Fruit fly (Drosophila melanogaster) whole organism, embryonic: ENCODE data around the gene Alg12.
A peak's percentile ranks its signal among the peaks of the same experiment; 100 is the strongest.

Experiments used
- Ada2b ChIP-seq: fragments of 200-800 bp; sonication (Bioruptor generic); IDR thresholded peaks from 2 replicates; pipeline ENCODE4 v1.3.6; 2022; ENCODE audit warnings: missing biosample characterization, missing genetic modification characterization
- Blimp-1 ChIP-seq: fragments of 200-800 bp; sonication (Bioruptor generic); optimal IDR thresholded peaks from 3 replicates; lab custom pipeline; 2018; ENCODE audit warnings: missing biosample characterization, missing genetic modification characterization, mild to moderate bottlenecking, moderate library complexity, missing genetic modification reagents
- CG11398 ChIP-seq: fragments of 200-800 bp; sonication (Bioruptor generic); optimal IDR thresholded peaks from 2 replicates; lab custom pipeline; 2016; ENCODE audit warnings: missing biosample characterization, missing genetic modification characterization
- CG12104 ChIP-seq: fragments of 200-800 bp; sonication (Bioruptor generic); optimal IDR thresholded peaks from 3 replicates; lab custom pipeline; 2016; ENCODE audit warnings: missing biosample characterization, missing genetic modification characterization
- CG12942 ChIP-seq: fragments of 200-800 bp; sonication (Bioruptor generic); optimal IDR thresholded peaks from 3 replicates; lab custom pipeline; 2016; ENCODE audit warnings: missing biosample characterization, missing genetic modification characterization
- CG13123 ChIP-seq: fragments of 200-800 bp; sonication (Bioruptor generic); optimal IDR thresholded peaks from 2 replicates; lab custom pipeline; 2016; ENCODE audit warnings: missing biosample characterization, missing genetic modification characterization
- CG13624 ChIP-seq: fragments of 200-800 bp; sonication (Bioruptor generic); optimal IDR thresholded peaks from 2 replicates; lab custom pipeline; 2016; ENCODE audit warnings: missing biosample characterization, missing genetic modification characterization
- CG13894 ChIP-seq: fragments of 200-800 bp; sonication (Bioruptor generic); optimal IDR thresholded peaks from 3 replicates; lab custom pipeline; 2018; ENCODE audit warnings: missing biosample characterization, mild to moderate bottlenecking, missing genetic modification characterization, moderate library complexity
- CG14014 ChIP-seq: fragments of 200-800 bp; sonication (Bioruptor generic); IDR thresholded peaks from 2 replicates; pipeline ENCODE4 v1.3.6; 2022; ENCODE audit warnings: missing biosample characterization, missing genetic modification characterization
- CG14710 ChIP-seq: fragments of 200-800 bp; sonication (Bioruptor generic); optimal IDR thresholded peaks from 3 replicates; lab custom pipeline; 2019; ENCODE audit warnings: missing biosample characterization, mild to moderate bottlenecking, missing genetic modification characterization, moderate library complexity
- CG16863 ChIP-seq: fragments of 200-800 bp; sonication (Bioruptor generic); optimal IDR thresholded peaks from 3 replicates; lab custom pipeline; 2016; ENCODE audit warnings: missing biosample characterization, missing genetic modification characterization
- CG2202 ChIP-seq: fragments of 200-800 bp; sonication (Bioruptor generic); optimal IDR thresholded peaks from 2 replicates; lab custom pipeline; 2018; ENCODE audit warnings: missing biosample characterization, mild to moderate bottlenecking, missing genetic modification characterization
- CG31224 ChIP-seq: fragments of 200-800 bp; sonication (Bioruptor generic); IDR thresholded peaks from 2 replicates; pipeline ENCODE4 v1.3.6; 2022; ENCODE audit warnings: missing biosample characterization, missing genetic modification characterization
- CG3847 ChIP-seq: fragments of 200-800 bp; sonication (Bioruptor generic); IDR thresholded peaks from 2 replicates; pipeline ENCODE4 v1.3.6; 2022; ENCODE audit warnings: missing biosample characterization, missing genetic modification characterization
- CG4328 ChIP-seq: fragments of 200-800 bp; sonication (Bioruptor generic); optimal IDR thresholded peaks from 3 replicates; lab custom pipeline; 2017; ENCODE audit warnings: missing biosample characterization, missing genetic modification reagents, missing genetic modification characterization
- CG4854 ChIP-seq: fragments of 200-800 bp; sonication (Bioruptor generic); optimal IDR thresholded peaks from 2 replicates; lab custom pipeline; 2016; ENCODE audit warnings: missing biosample characterization, missing genetic modification characterization, inconsistent platforms
- CG6683 ChIP-seq: fragments of 200-800 bp; sonication (Bioruptor generic); optimal IDR thresholded peaks from 2 replicates; lab custom pipeline; 2017; ENCODE audit warnings: missing biosample characterization, mild to moderate bottlenecking, missing genetic modification characterization, missing genetic modification reagents
- CG7271 ChIP-seq: fragments of 200-800 bp; sonication (Bioruptor generic); optimal IDR thresholded peaks from 2 replicates; lab custom pipeline; 2018; ENCODE audit warnings: missing biosample characterization, mild to moderate bottlenecking, missing genetic modification characterization, moderate library complexity
- CG7372 ChIP-seq: fragments of 200-800 bp; sonication (Bioruptor generic); IDR thresholded peaks from 2 replicates; pipeline ENCODE4 v1.3.6; 2022; ENCODE audit warnings: missing biosample characterization, missing genetic modification characterization
- CG7987 ChIP-seq: fragments of 200-800 bp; sonication (Bioruptor generic); optimal IDR thresholded peaks from 2 replicates; lab custom pipeline; 2018; ENCODE audit warnings: missing biosample characterization, mild to moderate bottlenecking, missing genetic modification characterization, moderate library complexity
- CG8765 ChIP-seq: fragments of 200-800 bp; sonication (Bioruptor generic); IDR thresholded peaks from 2 replicates; pipeline ENCODE4 v1.3.6; 2022; ENCODE audit warnings: missing biosample characterization, missing genetic modification characterization
- CG9215 ChIP-seq: fragments of 200-800 bp; sonication (Bioruptor generic); IDR thresholded peaks from 2 replicates; pipeline ENCODE4 v1.3.6; 2022; ENCODE audit warnings: missing biosample characterization, missing genetic modification characterization
- CG9876 ChIP-seq: fragments of 200-800 bp; sonication (Bioruptor generic); optimal IDR thresholded peaks from 2 replicates; lab custom pipeline; 2016; ENCODE audit warnings: missing biosample characterization, missing genetic modification characterization
- CoRest ChIP-seq: fragments of 200-800 bp; sonication (Bioruptor generic); optimal IDR thresholded peaks from 3 replicates; lab custom pipeline; 2018; ENCODE audit warnings: missing biosample characterization, mild to moderate bottlenecking, missing genetic modification characterization, moderate library complexity
- Doc2 ChIP-seq: fragments of 200-800 bp; sonication (Bioruptor generic); IDR thresholded peaks from 2 replicates; pipeline ENCODE4 v1.3.6; 2022; ENCODE audit warnings: missing biosample characterization, missing genetic modification characterization
- Drgx ChIP-seq: fragments of 200-800 bp; sonication (Bioruptor generic); IDR thresholded peaks from 2 replicates; pipeline ENCODE4 v1.3.6; 2022; ENCODE audit warnings: missing biosample characterization, missing genetic modification characterization
- Ets65A ChIP-seq: fragments of 200-800 bp; sonication (Bioruptor generic); peaks from one replicate; lab custom pipeline; 2016; ENCODE audit warnings: missing biosample characterization, missing genetic modification characterization
- HHEX ChIP-seq: fragments of 200-800 bp; sonication (Bioruptor generic); optimal IDR thresholded peaks from 3 replicates; lab custom pipeline; 2017; ENCODE audit warnings: missing biosample characterization, mild to moderate bottlenecking, missing genetic modification characterization, missing genetic modification reagents
- HLH54F ChIP-seq: fragments of 200-800 bp; sonication (Bioruptor generic); optimal IDR thresholded peaks from 3 replicates; lab custom pipeline; 2016; ENCODE audit warnings: missing biosample characterization, missing genetic modification characterization
- MESR4 ChIP-seq: fragments of 200-800 bp; sonication (Bioruptor generic); optimal IDR thresholded peaks from 2 replicates; lab custom pipeline; 2018; ENCODE audit warnings: missing biosample characterization, mild to moderate bottlenecking, missing genetic modification characterization, moderate library complexity
- Nf-YB ChIP-seq: fragments of 200-800 bp; sonication (Bioruptor generic); optimal IDR thresholded peaks from 3 replicates; lab custom pipeline; 2019; ENCODE audit warnings: missing biosample characterization, mild to moderate bottlenecking, missing genetic modification characterization, moderate library complexity
- Nf-YC ChIP-seq: fragments of 200-800 bp; optimal IDR thresholded peaks from 3 replicates; lab custom pipeline; 2019; ENCODE audit warnings: missing biosample characterization, mild to moderate bottlenecking, missing genetic modification characterization, moderate library complexity
- Spps ChIP-seq: fragments of 200-800 bp; sonication (Bioruptor generic); optimal IDR thresholded peaks from 2 replicates; lab custom pipeline; 2018; ENCODE audit warnings: missing biosample characterization, mild to moderate bottlenecking, missing genetic modification characterization
- Vsx1 ChIP-seq: fragments of 200-800 bp; sonication (Bioruptor generic); optimal IDR thresholded peaks from 2 replicates; lab custom pipeline; 2017; ENCODE audit warnings: missing biosample characterization, mild to moderate bottlenecking, missing genetic modification characterization, missing genetic modification reagents
- amos ChIP-seq: fragments of 200-800 bp; sonication (Bioruptor generic); IDR thresholded peaks from 2 replicates; pipeline ENCODE4 v1.3.6; 2022; ENCODE audit warnings: missing biosample characterization, missing genetic modification characterization; ENCODE audit not compliant: partially characterized antibody
- br ChIP-seq: fragments of >200 bp; optimal IDR thresholded peaks from 2 replicates; lab custom pipeline; 2017
- chinmo ChIP-seq: fragments of 200-800 bp; sonication (Bioruptor generic); IDR thresholded peaks from 4 replicates; pipeline ENCODE4 v1.3.6; 2022; ENCODE audit warnings: missing biosample characterization, missing genetic modification characterization; ENCODE audit not compliant: partially characterized antibody
- ems ChIP-seq: fragments of 200-800 bp; sonication (Bioruptor generic); optimal IDR thresholded peaks from 3 replicates; lab custom pipeline; 2016; ENCODE audit warnings: missing biosample characterization, missing genetic modification characterization
- h ChIP-seq: fragments of >200 bp; optimal IDR thresholded peaks from 2 replicates; lab custom pipeline; 2017
- hbn ChIP-seq: fragments of 200-800 bp; sonication (Bioruptor generic); IDR thresholded peaks from 2 replicates; pipeline ENCODE4 v1.3.6; 2022; ENCODE audit warnings: missing biosample characterization, missing genetic modification characterization; ENCODE audit not compliant: partially characterized antibody
- hkb ChIP-seq, 2 experiments: fragments of 200-800 bp in 1 of 2; fragments of >200 bp in 1 of 2; sonication (Bioruptor generic) in 1 of 2; IDR thresholded peaks in 1 of 2; optimal IDR thresholded peaks in 1 of 2; 2 replicates each; pipeline versions ENCODE4 v1.3.6 to Lab custom; 2017 to 2022; ENCODE audit warnings: missing biosample characterization in 1 of 2, missing genetic modification characterization in 1 of 2
- klu ChIP-seq: fragments of 200-800 bp; sonication (Bioruptor generic); IDR thresholded peaks from 2 replicates; pipeline ENCODE4 v1.3.6; 2022; ENCODE audit warnings: missing biosample characterization, missing genetic modification characterization
- nerfin-1 ChIP-seq: fragments of 200-800 bp; sonication (Bioruptor generic); optimal IDR thresholded peaks from 3 replicates; lab custom pipeline; 2019; ENCODE audit warnings: missing biosample characterization, mild to moderate bottlenecking, missing genetic modification characterization, moderate library complexity
- pan ChIP-seq, 4 experiments: fragments of >200 bp in 3 of 4; fragments of 200-800 bp in 1 of 4; sonication (Bioruptor generic) in 1 of 4; optimal IDR thresholded peaks in 3 of 4; IDR thresholded peaks in 1 of 4; 2 replicates each; pipeline versions ENCODE4 v1.3.6 to Lab custom; 2017 to 2022; ENCODE audit warnings: missing biosample characterization in 2 of 4, missing genetic modification characterization in 2 of 4, mixed read lengths in 1 of 4
- sens ChIP-seq: fragments of 200-800 bp; sonication (Bioruptor generic); peaks from one replicate; lab custom pipeline; 2016; ENCODE audit warnings: missing biosample characterization, missing genetic modification characterization
- slbo ChIP-seq: fragments of 200-800 bp; sonication (Bioruptor generic); IDR thresholded peaks from 2 replicates; pipeline ENCODE4 v1.3.6; 2022; ENCODE audit warnings: missing biosample characterization, missing genetic modification characterization
- slp2 ChIP-seq: fragments of 200-800 bp; sonication (Bioruptor generic); optimal IDR thresholded peaks from 2 replicates; lab custom pipeline; 2016; ENCODE audit warnings: missing biosample characterization, missing genetic modification characterization
- sr ChIP-seq: fragments of 200-800 bp; sonication (Bioruptor generic); IDR thresholded peaks from 3 replicates; pipeline ENCODE4 v1.3.6; 2022; ENCODE audit warnings: missing biosample characterization, missing genetic modification characterization
- zen ChIP-seq: fragments of 200-800 bp; sonication (Bioruptor generic); optimal IDR thresholded peaks from 3 replicates; lab custom pipeline; 2018; ENCODE audit warnings: missing biosample characterization, mild to moderate bottlenecking, missing genetic modification characterization, moderate library complexity

The Alg12 gene

dm6 chr3R:9800644-9801330, 44.5 kb downstream of the Alg12 start, which contains the start of the genes CG9467 and CG8526 (continued):
- TF ChIP-seq CG4328 (GFP tag; lab: Kevin White, UChicago) (no peak), CG9215 (GFP tag; lab: Robert Waterston, UW) (peak; percentile 78), zen (tag; lab: Kevin White, UChicago) (peak; percentile 38), klu (no peak; the same call in 1 of the 2 replicates), Nf-YC (tag; lab: Kevin White, UChicago) (peak; percentile 75), CG31224 (GFP tag; lab: Robert Waterston, UW) (0 out of 2 replicates have a peak, but pooled peaks have one; percentile 26), CG16863 (GFP tag; lab: Kevin White, UChicago) (no peak), MESR4 (peak; percentile 86), CG11398 (no peak), chinmo (peak; percentile 79; the same call in 2 of the 4 replicates), Vsx1 (GFP tag; lab: Kevin White, UChicago) (no peak), CG7271 (tag; lab: Kevin White, UChicago) (no peak), CG14710 (tag; lab: Kevin White, UChicago) (peak; percentile 90), CoRest (tag; lab: Kevin White, UChicago) (peak; percentile 89), nerfin-1 (tag; lab: Kevin White, UChicago) (peak; percentile 87), slp2 (GFP tag; lab: Kevin White, UChicago) (no peak), hkb (optimal IDR thresholded peaks at IDR 0.05; lab: Kevin White, UChicago) (no peak), hkb (GFP tag; IDR thresholded peaks at IDR 0.05; lab: Robert Waterston, UW) (no peak), hbn (peak; percentile 75), Ada2b (0 out of 2 replicates have a peak, but pooled peaks have one; percentile 8), CG2202 (tag; lab: Kevin White, UChicago) (no peak), CG3847 (GFP tag; lab: Robert Waterston, UW) (peak; percentile 77), CG8765 (peak; percentile 51), amos (GFP tag; lab: Robert Waterston, UW) (peak; percentile 75), CG9876 (GFP tag; lab: Kevin White, UChicago) (no peak), Ets65A (GFP tag; lab: Kevin White, UChicago) (peak; percentile 93), CG7987 (GFP tag; lab: Kevin White, UChicago) (no peak), Nf-YB (GFP tag; lab: Kevin White, UChicago) (no peak), h (lab: Kevin White, UChicago) (no peak), Drgx (GFP tag; lab: Robert Waterston, UW) (no peak), CG6683 (GFP tag; lab: Kevin White, UChicago) (no peak), Doc2 (GFP tag; lab: Robert Waterston, UW) (no peak), CG12942 (GFP tag; lab: Kevin White, UChicago) (peak; percentile 69), CG13624 (GFP tag; lab: Kevin White, UChicago) (peak; percentile 58), CG4854 (GFP tag; lab: Kevin White, UChicago) (peak; percentile 33), sens (GFP tag; lab: Kevin White, UChicago) (no peak), CG14014 (0 out of 2 replicates have a peak, but pooled peaks have one; percentile 38), CG13894 (no peak), pan (optimal IDR thresholded peaks at IDR 0.05; lab: Kevin White, UChicago) (no peak), pan (GFP tag; optimal IDR thresholded peaks at IDR 0.05 in 1 of 2, IDR thresholded peaks at IDR 0.05 in 1 of 2) (peak in 1 of 2 experiments; percentile 34), HLH54F (GFP tag; lab: Kevin White, UChicago) (peak; percentile 30), HHEX (GFP tag; lab: Kevin White, UChicago) (peak; percentile 60), br (lab: Kevin White, UChicago) (no peak), ems (GFP tag; lab: Kevin White, UChicago) (peak; percentile 24), Spps (tag; lab: Kevin White, UChicago) (no peak), CG13123 (no peak), CG7372 (GFP tag; lab: Robert Waterston, UW) (peak; percentile 49), sr (GFP tag; lab: Robert Waterston, UW) (no peak), slbo (peak; percentile 86), Blimp-1 (GFP tag; lab: Kevin White, UChicago) (no peak), CG12104 (peak; percentile 58)
